Fruit fly (Drosophila melanogaster) whole organism, embryonic: ENCODE data around the gene sle.

Experiments used
- B-H1 ChIP-seq: fragments of 200-800 bp; sonication (Bioruptor generic); IDR thresholded peaks from 3 replicates; pipeline ENCODE4 v1.3.6; 2022; ENCODE audit warnings: missing biosample characterization, missing genetic modification characterization
- CG10366 ChIP-seq: fragments of 200-800 bp; sonication (Bioruptor generic); IDR thresholded peaks from 2 replicates; pipeline ENCODE4 v1.3.6; 2022; ENCODE audit warnings: missing biosample characterization, missing genetic modification characterization
- CG10979 ChIP-seq: fragments of 200-800 bp; sonication (Bioruptor generic); optimal IDR thresholded peaks from 2 replicates; lab custom pipeline; 2018; ENCODE audit warnings: missing biosample characterization, mild to moderate bottlenecking, missing genetic modification characterization, moderate library complexity
- CG11723 ChIP-seq: fragments of 200-800 bp; sonication (Bioruptor generic); optimal IDR thresholded peaks from 2 replicates; lab custom pipeline; 2017; ENCODE audit warnings: missing biosample characterization, mild to moderate bottlenecking, missing genetic modification characterization
- CG14441 ChIP-seq: fragments of 200-800 bp; sonication (Bioruptor generic); IDR thresholded peaks from 2 replicates; pipeline ENCODE4 v1.3.6; 2022; ENCODE audit warnings: missing biosample characterization, missing genetic modification characterization
- CG15011 ChIP-seq: fragments of 200-800 bp; sonication (Bioruptor generic); optimal IDR thresholded peaks from 3 replicates; lab custom pipeline; 2018; ENCODE audit warnings: missing biosample characterization, mild to moderate bottlenecking, missing genetic modification characterization
- CG1603 ChIP-seq: fragments of 200-800 bp; sonication (Bioruptor generic); optimal IDR thresholded peaks from 2 replicates; lab custom pipeline; 2019; ENCODE audit warnings: missing biosample characterization, mild to moderate bottlenecking, missing genetic modification characterization, moderate library complexity
- CG1647 ChIP-seq: fragments of 200-800 bp; sonication (Bioruptor generic); optimal IDR thresholded peaks from 3 replicates; lab custom pipeline; 2016; ENCODE audit warnings: missing biosample characterization, missing genetic modification characterization
- CG17385 ChIP-seq: fragments of 200-800 bp; sonication (Bioruptor generic); optimal IDR thresholded peaks from 3 replicates; lab custom pipeline; 2018; ENCODE audit warnings: missing biosample characterization, mild to moderate bottlenecking, missing genetic modification characterization
- CG2116 ChIP-seq: fragments of 200-800 bp; sonication (Bioruptor generic); optimal IDR thresholded peaks from 3 replicates; lab custom pipeline; 2018; ENCODE audit warnings: missing biosample characterization, mild to moderate bottlenecking, missing genetic modification characterization
- CG32767 ChIP-seq: fragments of 200-800 bp; sonication (Bioruptor generic); IDR thresholded peaks from 2 replicates; pipeline ENCODE4 v1.3.6; 2022; ENCODE audit warnings: missing biosample characterization, missing genetic modification characterization
- CG34224 ChIP-seq: fragments of 200-800 bp; sonication (Bioruptor generic); IDR thresholded peaks from 3 replicates; pipeline ENCODE4 v1.3.6; 2022; ENCODE audit warnings: missing biosample characterization, missing genetic modification characterization; ENCODE audit not compliant: partially characterized antibody
- CG3838 ChIP-seq: fragments of 200-800 bp; sonication (Bioruptor generic); optimal IDR thresholded peaks from 3 replicates; lab custom pipeline; 2016; ENCODE audit warnings: missing biosample characterization, missing genetic modification characterization
- CG5245 ChIP-seq: fragments of 200-800 bp; sonication (Bioruptor generic); optimal IDR thresholded peaks from 3 replicates; lab custom pipeline; 2016; ENCODE audit warnings: missing biosample characterization, missing genetic modification characterization
- CG6254 ChIP-seq: fragments of 200-800 bp; sonication (Bioruptor generic); optimal IDR thresholded peaks from 3 replicates; lab custom pipeline; 2017; ENCODE audit warnings: mild to moderate bottlenecking, missing biosample characterization, missing genetic modification reagents, missing genetic modification characterization
- CG8290 ChIP-seq, 3 experiments: fragments of 200-800 bp; sonication (Bioruptor generic); optimal IDR thresholded peaks; 2 replicates each; lab custom pipeline; 2016 to 2019; ENCODE audit warnings: missing biosample characterization in 3 of 3, missing genetic modification characterization in 3 of 3, mild to moderate bottlenecking in 2 of 3, moderate library complexity in 1 of 3
- CG9817 ChIP-seq: fragments of 200-800 bp; sonication (Bioruptor generic); optimal IDR thresholded peaks from 2 replicates; lab custom pipeline; 2018; ENCODE audit warnings: missing biosample characterization, mild to moderate bottlenecking, missing genetic modification characterization, moderate library complexity
- CTCF ChIP-seq: fragments of 200-800 bp; sonication (Bioruptor generic); optimal IDR thresholded peaks from 2 replicates; lab custom pipeline; 2017; ENCODE audit warnings: missing biosample characterization, mild to moderate bottlenecking, missing genetic modification characterization, moderate library complexity
- CrebB ChIP-seq: fragments of 200-800 bp; sonication (Bioruptor generic); optimal IDR thresholded peaks from 3 replicates; lab custom pipeline; 2018; ENCODE audit warnings: missing biosample characterization, mild to moderate bottlenecking, missing genetic modification characterization
- Dll ChIP-seq: fragments of 200-800 bp; sonication (Bioruptor generic); IDR thresholded peaks from 4 replicates; pipeline ENCODE4 v1.3.6; 2022; ENCODE audit warnings: missing biosample characterization, missing genetic modification characterization; ENCODE audit not compliant: partially characterized antibody
- Dref ChIP-seq: fragments of 200-800 bp; sonication (Bioruptor generic); IDR thresholded peaks from 2 replicates; pipeline ENCODE4 v1.3.6; 2022; ENCODE audit warnings: missing biosample characterization, missing genetic modification characterization
- Ets97D ChIP-seq: fragments of 200-800 bp; sonication (Bioruptor generic); optimal IDR thresholded peaks from 3 replicates; lab custom pipeline; 2016; ENCODE audit warnings: missing biosample characterization, missing genetic modification characterization
- Fer1 ChIP-seq: fragments of 200-800 bp; sonication (Bioruptor generic); optimal IDR thresholded peaks from 2 replicates; lab custom pipeline; 2017; ENCODE audit warnings: missing biosample characterization, mild to moderate bottlenecking, missing genetic modification characterization
- H2.0 ChIP-seq: fragments of 200-800 bp; sonication (Bioruptor generic); IDR thresholded peaks from 2 replicates; pipeline ENCODE4 v1.3.6; 2022; ENCODE audit warnings: missing biosample characterization, missing genetic modification characterization
- HLH54F ChIP-seq: fragments of 200-800 bp; sonication (Bioruptor generic); optimal IDR thresholded peaks from 3 replicates; lab custom pipeline; 2016; ENCODE audit warnings: missing biosample characterization, missing genetic modification characterization
- Hmx ChIP-seq: fragments of 200-800 bp; sonication (Bioruptor generic); optimal IDR thresholded peaks from 2 replicates; lab custom pipeline; 2016; ENCODE audit warnings: missing biosample characterization, missing genetic modification characterization
- Hr51 ChIP-seq, 2 experiments: fragments of 200-800 bp; sonication (Bioruptor generic); optimal IDR thresholded peaks; 2 replicates in 1 of 2; 3 replicates in 1 of 2; lab custom pipeline; 2016 to 2018; ENCODE audit warnings: missing biosample characterization in 2 of 2, missing genetic modification characterization in 2 of 2, mild to moderate bottlenecking in 1 of 2, moderate library complexity in 1 of 2
- Jarid2 ChIP-seq: fragments of 200-800 bp; sonication (Bioruptor generic); optimal IDR thresholded peaks from 3 replicates; lab custom pipeline; 2017; ENCODE audit warnings: mild to moderate bottlenecking, missing biosample characterization, missing genetic modification reagents, missing genetic modification characterization
- Myb ChIP-seq: fragments of 200-800 bp; sonication (Bioruptor generic); optimal IDR thresholded peaks from 2 replicates; lab custom pipeline; 2016; ENCODE audit warnings: missing biosample characterization, missing genetic modification characterization
- Oaz ChIP-seq: fragments of 200-800 bp; sonication (Bioruptor generic); IDR thresholded peaks from 2 replicates; pipeline ENCODE4 v1.3.6; 2022; ENCODE audit warnings: missing biosample characterization, missing genetic modification characterization
- Pdp1 ChIP-seq, 2 experiments: fragments of 200-800 bp; sonication (Bioruptor generic); optimal IDR thresholded peaks; 3 replicates each; lab custom pipeline; 2016; ENCODE audit warnings: missing biosample characterization in 2 of 2, missing genetic modification characterization in 2 of 2, mild to moderate bottlenecking in 1 of 2, moderate library complexity in 1 of 2
- Side ChIP-seq: fragments of 200-800 bp; sonication (Bioruptor generic); optimal IDR thresholded peaks from 2 replicates; lab custom pipeline; 2016; ENCODE audit warnings: missing biosample characterization, missing genetic modification characterization
- Ssrp ChIP-seq: fragments of 200-800 bp; sonication (Bioruptor generic); optimal IDR thresholded peaks from 2 replicates; lab custom pipeline; 2018; ENCODE audit warnings: missing biosample characterization, mild to moderate bottlenecking, missing genetic modification characterization, moderate library complexity
- Xbp1 ChIP-seq: fragments of 200-800 bp; sonication (Bioruptor generic); optimal IDR thresholded peaks from 3 replicates; lab custom pipeline; 2016; ENCODE audit warnings: missing biosample characterization, mild to moderate bottlenecking, missing genetic modification characterization
- YL-1 ChIP-seq: fragments of 200-800 bp; sonication (Bioruptor generic); optimal IDR thresholded peaks from 3 replicates; lab custom pipeline; 2017; ENCODE audit warnings: missing biosample characterization, mild to moderate bottlenecking, missing genetic modification characterization
- dysf ChIP-seq: fragments of 200-800 bp; sonication (Bioruptor generic); IDR thresholded peaks from 3 replicates; pipeline ENCODE4 v1.3.6; 2022; ENCODE audit warnings: missing biosample characterization, missing genetic modification characterization
- ewg ChIP-seq: fragments of 200-800 bp; sonication (Bioruptor generic); optimal IDR thresholded peaks from 3 replicates; lab custom pipeline; 2017; ENCODE audit warnings: mild to moderate bottlenecking, missing biosample characterization, missing genetic modification reagents, missing genetic modification characterization
- eyg ChIP-seq: fragments of 200-800 bp; sonication (Bioruptor generic); optimal IDR thresholded peaks from 3 replicates; lab custom pipeline; 2016; ENCODE audit warnings: missing biosample characterization, missing genetic modification characterization
- knrl ChIP-seq: fragments of 200-800 bp; sonication (Bioruptor generic); IDR thresholded peaks from 3 replicates; pipeline ENCODE4 v1.3.6; 2022; ENCODE audit warnings: missing biosample characterization, missing genetic modification characterization; ENCODE audit not compliant: partially characterized antibody
- nerfin-1 ChIP-seq: fragments of 200-800 bp; sonication (Bioruptor generic); optimal IDR thresholded peaks from 3 replicates; lab custom pipeline; 2019; ENCODE audit warnings: missing biosample characterization, mild to moderate bottlenecking, missing genetic modification characterization, moderate library complexity
- odd ChIP-seq: fragments of 200-800 bp; sonication (Bioruptor generic); optimal IDR thresholded peaks from 2 replicates; lab custom pipeline; 2017; ENCODE audit warnings: missing biosample characterization, mild to moderate bottlenecking, missing genetic modification characterization
- pan ChIP-seq, 4 experiments: fragments of >200 bp in 3 of 4; fragments of 200-800 bp in 1 of 4; sonication (Bioruptor generic) in 1 of 4; optimal IDR thresholded peaks in 3 of 4; IDR thresholded peaks in 1 of 4; 2 replicates each; pipeline versions ENCODE4 v1.3.6 to Lab custom; 2017 to 2022; ENCODE audit warnings: missing biosample characterization in 2 of 4, missing genetic modification characterization in 2 of 4, mixed read lengths in 1 of 4
- pho ChIP-seq: fragments of 200-800 bp; sonication (Bioruptor generic); optimal IDR thresholded peaks from 2 replicates; lab custom pipeline; 2016; ENCODE audit warnings: missing biosample characterization, missing genetic modification characterization
- ssp ChIP-seq: fragments of 200-800 bp; sonication (Bioruptor generic); IDR thresholded peaks from 2 replicates; pipeline ENCODE4 v1.3.6; 2022; ENCODE audit warnings: missing biosample characterization, missing genetic modification characterization
- tap ChIP-seq: fragments of 200-800 bp; optimal IDR thresholded peaks from 3 replicates; lab custom pipeline; 2019; ENCODE audit warnings: missing biosample characterization, mild to moderate bottlenecking, missing genetic modification characterization, moderate library complexity
- tna ChIP-seq: fragments of 200-800 bp; sonication (Bioruptor generic); IDR thresholded peaks from 2 replicates; pipeline ENCODE4 v1.3.6; 2022; ENCODE audit warnings: missing biosample characterization, missing genetic modification characterization; ENCODE audit not compliant: partially characterized antibody
- toy ChIP-seq: fragments of 200-800 bp; sonication (Bioruptor generic); IDR thresholded peaks from 2 replicates; pipeline ENCODE4 v1.3.6; 2022; ENCODE audit warnings: missing biosample characterization, missing genetic modification characterization
- trem ChIP-seq: fragments of 200-800 bp; optimal IDR thresholded peaks from 3 replicates; lab custom pipeline; 2019; ENCODE audit warnings: missing biosample characterization, mild to moderate bottlenecking, missing genetic modification characterization, moderate library complexity
- ttk ChIP-seq: fragments of 200-800 bp; sonication (Bioruptor generic); IDR thresholded peaks from 2 replicates; pipeline ENCODE4 v2.1.2; 2022; ENCODE audit warnings: missing biosample characterization, missing genetic modification characterization
- zfh2 ChIP-seq: fragments of 200-800 bp; sonication (Bioruptor generic); optimal IDR thresholded peaks from 2 replicates; lab custom pipeline; 2016; ENCODE audit warnings: missing biosample characterization, missing genetic modification characterization

The sle gene

DNA sequence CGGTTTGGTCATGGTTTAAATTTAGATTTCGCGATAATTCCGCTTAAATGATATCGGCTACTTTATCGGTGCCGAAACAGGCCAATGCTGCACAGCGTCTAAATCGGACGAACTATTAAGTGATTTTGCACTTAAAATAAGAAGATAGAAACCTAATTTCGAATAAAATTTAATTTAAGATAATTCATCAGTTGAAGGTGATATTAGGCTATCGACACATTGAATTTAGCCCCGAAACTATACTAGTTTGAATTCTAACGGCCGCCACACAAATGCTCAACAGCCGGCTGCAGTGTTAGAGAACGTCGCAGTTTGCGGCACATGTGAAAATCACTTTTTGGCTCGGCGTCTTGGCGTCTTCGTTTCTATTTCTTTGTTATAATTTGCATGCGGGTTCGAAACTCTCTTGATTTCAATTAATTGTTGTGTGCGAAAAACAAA lies at the start of gene sle (continued):
- TF ChIP-seq Hr51 (GFP tag; optimal IDR thresholded peaks at IDR 0.05; lab: Kevin White, UChicago) (peak in 1 of 2 experiments; percentile 36), CG10366 (GFP tag; lab: Robert Waterston, UW) (no peak), Xbp1 (GFP tag; lab: Kevin White, UChicago) (peak; percentile 57), knrl (GFP tag; lab: Robert Waterston, UW) (peak; percentile 57; the same call in 2 of the 3 replicates), HLH54F (GFP tag; lab: Kevin White, UChicago) (peak; percentile 67), zfh2 (GFP tag; lab: Kevin White, UChicago) (peak; percentile 57), Myb (peak; percentile 99), Jarid2 (GFP tag; lab: Kevin White, UChicago) (no peak), Hmx (no peak), Pdp1 (GFP tag; optimal IDR thresholded peaks at IDR 0.05; lab: Kevin White, UChicago) (peak in 1 of 2 experiments; percentile 55), CG32767 (GFP tag; lab: Robert Waterston, UW) (no peak), CG17385 (GFP tag; lab: Kevin White, UChicago) (peak; percentile 78), CrebB (tag; lab: Kevin White, UChicago) (no peak), ttk (GFP tag; lab: Robert Waterston, UW) (no peak), Side (GFP tag; lab: Kevin White, UChicago) (peak; percentile 57), CG3838 (GFP tag; lab: Kevin White, UChicago) (no peak), Fer1 (peak; percentile 66), odd (GFP tag; lab: Kevin White, UChicago) (no peak), CG2116 (GFP tag; lab: Kevin White, UChicago) (peak; percentile 95), CG10979 (tag; lab: Kevin White, UChicago) (peak; percentile 28), CG5245 (GFP tag; lab: Kevin White, UChicago) (peak; percentile 30), CTCF (GFP tag; lab: Kevin White, UChicago) (peak; percentile 63), Ssrp (tag; lab: Kevin White, UChicago) (no peak), B-H1 (GFP tag; lab: Robert Waterston, UW) (no peak), Oaz (no peak), CG34224 (GFP tag; lab: Robert Waterston, UW) (peak; percentile 42; the same call in 1 of the 3 replicates), tna (GFP tag; lab: Robert Waterston, UW) (no peak), nerfin-1 (tag; lab: Kevin White, UChicago) (no peak), CG14441 (GFP tag; lab: Robert Waterston, UW) (no peak), pho (peak; percentile 65), tap (no peak), CG8290 (GFP tag; optimal IDR thresholded peaks at IDR 0.05; lab: Kevin White, UChicago) (no peak), CG8290 (tag; optimal IDR thresholded peaks at IDR 0.05; lab: Kevin White, UChicago) (no peak), trem (tag; lab: Kevin White, UChicago) (peak; percentile 81), ewg (GFP tag; lab: Kevin White, UChicago) (no peak), CG6254 (GFP tag; lab: Kevin White, UChicago) (no peak), pan (optimal IDR thresholded peaks at IDR 0.05; lab: Kevin White, UChicago) (no peak), pan (GFP tag; optimal IDR thresholded peaks at IDR 0.05 in 1 of 2, IDR thresholded peaks at IDR 0.05 in 1 of 2) (peak in 1 of 2 experiments; percentile 49), CG9817 (tag; lab: Kevin White, UChicago) (peak; percentile 32), dysf (GFP tag; lab: Robert Waterston, UW) (peak; percentile 30; the same call in 1 of the 3 replicates), CG15011 (GFP tag; lab: Kevin White, UChicago) (no peak), YL-1 (peak; percentile 89), Ets97D (GFP tag; lab: Kevin White, UChicago) (peak; percentile 79), toy (GFP tag; lab: Robert Waterston, UW) (no peak), eyg (peak; percentile 48), ssp (GFP tag; lab: Robert Waterston, UW) (no peak), CG1647 (GFP tag; lab: Kevin White, UChicago) (peak; percentile 35), CG11723 (GFP tag; lab: Kevin White, UChicago) (no peak), CG1603 (tag; lab: Kevin White, UChicago) (no peak), H2.0 (GFP tag; lab: Robert Waterston, UW) (no peak), Dref (GFP tag; lab: Robert Waterston, UW) (peak; percentile 68), Dll (peak; percentile 64; the same call in 2 of the 4 replicates)
